Fruit fly (Drosophila melanogaster) S2 (cell line): ENCODE measurements around the gene CG10366.

Experiments
- CG8478 ChIP-seq: fragments of >200 bp; optimal IDR thresholded peaks from 2 replicates; lab custom pipeline; 2018
- CTCF ChIP-seq, 2 experiments: fragments of >200 bp; optimal IDR thresholded peaks; 2 replicates each; lab custom pipeline; 2018

DNA sequence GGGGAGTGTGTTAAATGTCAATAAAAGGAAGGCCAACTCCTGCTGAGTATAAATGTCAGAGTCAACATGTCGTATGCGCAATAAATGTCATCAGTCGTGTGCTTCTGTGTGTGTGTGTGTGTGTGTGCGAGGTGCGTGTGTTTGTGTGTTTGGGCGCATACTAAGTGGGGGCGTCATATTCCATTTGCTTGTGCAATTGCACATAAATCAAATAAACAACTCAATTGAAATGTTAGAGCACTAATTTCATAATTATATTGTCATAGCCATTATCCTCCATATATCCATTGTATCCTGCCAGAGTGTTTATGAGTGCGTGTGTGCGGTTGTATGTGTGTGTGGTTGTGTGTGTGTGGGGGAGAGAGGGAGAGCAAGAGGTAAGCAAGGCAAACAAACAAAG, 10.1 kb downstream of the CG10366 start:
- no peak for TF ChIP-seq CTCF (optimal IDR thresholded peaks at IDR 0.05; lab: Kevin White, UChicago)
- no peak for TF ChIP-seq CG8478 (lab: Kevin White, UChicago)
